Worm (Caenorhabditis elegans): ENCODE data around the gene F29F11.20.
A peak's percentile ranks its signal among the peaks of the same experiment; 100 is the strongest.

F29F11.20 gene

ce11 chrV:10684748-10685147 lies 3.0 kb upstream of the F29F11.20 start:
- TF ChIP-seq nhr-11 (tag; optimal IDR thresholded peaks at IDR 0.05) (no peak), blmp-1 (tag; optimal IDR thresholded peaks at IDR 0.05; ENCODE audit: insufficient read depth) (no peak), lin-13 (GFP tag; optimal IDR thresholded peaks at IDR 0.05) (no peak), nhr-23 (tag; optimal IDR thresholded peaks at IDR 0.05) (no peak), nhr-6 (tag; optimal IDR thresholded peaks at IDR 0.05) (no peak), ZK546.5 (tag; optimal IDR thresholded peaks at IDR 0.05) (no peak), ztf-4 (tag; optimal IDR thresholded peaks at IDR 0.05) (no peak), mab-5 (tag; optimal IDR thresholded peaks at IDR 0.05) (no peak), mdl-1 (tag; optimal IDR thresholded peaks at IDR 0.05) (no peak), nhr-25 (tag; optimal IDR thresholded peaks at IDR 0.05) (no peak), zag-1 (tag; optimal IDR thresholded peaks at IDR 0.05) (no peak), ama-1 (optimal IDR thresholded peaks at IDR 0.05) (no peak), unc-62 (GFP tag; optimal IDR thresholded peaks at IDR 0.05) (no peak), unc-39 (tag; optimal IDR thresholded peaks at IDR 0.05) (no peak), nhr-77 (tag; optimal IDR thresholded peaks at IDR 0.05) (no peak), dmd-4 (tag; optimal IDR thresholded peaks at IDR 0.05) (no peak)

ce11 chrV:10691313-10691712 lies 3.6 kb downstream of the F29F11.20 start:
- TF ChIP-seq sma-9 (GFP tag; optimal IDR thresholded peaks at IDR 0.05) = peak; percentile 21
- no peak for TF ChIP-seq sma-9 (tag; optimal IDR thresholded peaks at IDR 0.05)
- TF ChIP-seq nhr-129 (tag; optimal IDR thresholded peaks at IDR 0.05) = peak; percentile 42
- TF ChIP-seq F13H6.1 (tag; optimal IDR thresholded peaks at IDR 0.05) = peak; percentile 53
- no peak for TF ChIP-seq R02D3.7 (tag; optimal IDR thresholded peaks at IDR 0.05)

- TF ChIP-seq nhr-6 (tag; optimal IDR thresholded peaks at IDR 0.05) = no peak
- no peak for TF ChIP-seq blmp-1 (tag; optimal IDR thresholded peaks at IDR 0.05; ENCODE audit: insufficient read depth)
- TF ChIP-seq peb-1 (tag; optimal IDR thresholded peaks at IDR 0.05) = no peak
- peak; percentile 47 for TF ChIP-seq crh-2 (tag; optimal IDR thresholded peaks at IDR 0.05)
- TF ChIP-seq egl-27 (tag; optimal IDR thresholded peaks at IDR 0.05) = peak; percentile 23
- no peak for TF ChIP-seq C34F6.9 (tag; optimal IDR thresholded peaks at IDR 0.05)
- peak; percentile 86 for TF ChIP-seq sma-9 (GFP tag; optimal IDR thresholded peaks at IDR 0.05)
- no peak for TF ChIP-seq sma-9 (tag; optimal IDR thresholded peaks at IDR 0.05)
- peak; percentile 95 for TF ChIP-seq fos-1 (tag; optimal IDR thresholded peaks at IDR 0.05)
- peak; percentile 46 for TF ChIP-seq gmeb-1 (tag; optimal IDR thresholded peaks at IDR 0.05)
- TF ChIP-seq F13H6.1 (tag; optimal IDR thresholded peaks at IDR 0.05) = peak; percentile 77
These were observed 6.0 kb downstream of the F29F11.20 start for ce11 chrV:10693749-10694148.

- no peak for TF ChIP-seq sma-9 (GFP tag; optimal IDR thresholded peaks at IDR 0.05)
- no peak for TF ChIP-seq sma-9 (tag; optimal IDR thresholded peaks at IDR 0.05)
- no peak for TF ChIP-seq zag-1 (tag; optimal IDR thresholded peaks at IDR 0.05)
These were observed 7.5 kb downstream of the F29F11.20 start, which contains the start of gene C05A2.4 for ce11 chrV:10695181-10695580. Gene C05A2.4, plus strand, starts transcription at chrV:10695481.

ce11 chrV:10699122-10699521 lies 11.4 kb downstream of the F29F11.20 start:
- TF ChIP-seq crh-2 (tag; optimal IDR thresholded peaks at IDR 0.05) (peak; percentile 63), zag-1 (tag; optimal IDR thresholded peaks at IDR 0.05) (no peak), ZK546.5 (tag; optimal IDR thresholded peaks at IDR 0.05) (no peak), C34F6.9 (tag; optimal IDR thresholded peaks at IDR 0.05) (no peak), R02D3.7 (tag; optimal IDR thresholded peaks at IDR 0.05) (no peak)

- TF ChIP-seq zag-1 (tag; optimal IDR thresholded peaks at IDR 0.05) (no peak), nhr-129 (tag; optimal IDR thresholded peaks at IDR 0.05) (no peak), dmd-4 (tag; optimal IDR thresholded peaks at IDR 0.05) (no peak)
These were observed 14.5 kb downstream of the F29F11.20 start, which contains the start of gene pph-1 for ce11 chrV:10702249-10702648. Gene pph-1, plus strand, starts transcription at chrV:10702549.

- TF ChIP-seq blmp-1 (tag; optimal IDR thresholded peaks at IDR 0.05; ENCODE audit: insufficient read depth) (peak; percentile 7), elt-1 (tag; optimal IDR thresholded peaks at IDR 0.05) (no peak), nhr-6 (tag; optimal IDR thresholded peaks at IDR 0.05) (no peak), nhr-21 (tag; optimal IDR thresholded peaks at IDR 0.05) (no peak), ztf-1 (GFP tag; conservative IDR thresholded peaks at IDR 0.05) (no peak)
These were observed 15.2 kb downstream of the F29F11.20 start for ce11 chrV:10702910-10703309.
